Worm (Caenorhabditis elegans): ENCODE results near the gene K08C7.6.

DNA sequence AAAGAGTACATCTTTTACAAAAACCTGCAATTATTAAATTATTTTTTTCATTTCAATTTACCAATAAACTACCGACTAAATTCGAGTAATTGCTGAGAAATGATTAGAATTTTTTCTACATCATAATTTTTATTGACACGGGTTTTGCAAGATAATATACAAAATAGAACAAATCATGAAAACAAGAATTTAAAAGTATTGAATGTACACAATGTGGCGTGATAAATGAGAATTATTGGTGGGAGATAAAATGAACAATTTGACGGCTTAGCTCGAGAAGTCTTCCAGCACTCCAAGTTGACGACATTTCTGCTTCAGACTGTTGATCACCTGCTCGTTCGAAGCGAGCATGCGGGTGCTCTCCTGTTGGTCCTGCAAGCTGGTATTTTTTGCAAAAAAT, 9.5 kb upstream of the K08C7.6 start, which contains the start of gene R102.4:
- TF ChIP-seq snpc-4 (tag; optimal IDR thresholded peaks at IDR 0.05) (no peak), grh-1 (GFP tag; IDR thresholded peaks at IDR 0.05) (no peak)
